Fruit fly (Drosophila melanogaster) whole organism, embryonic: ENCODE results near the gene mRpL12.

Experiments
- CG10431 ChIP-seq: fragments of 200-800 bp; sonication (Bioruptor generic); optimal IDR thresholded peaks from 3 replicates; lab custom pipeline; 2018; ENCODE audit warnings: missing biosample characterization, mild to moderate bottlenecking, missing genetic modification characterization
- CG10565 ChIP-seq: fragments of 200-800 bp; sonication (Bioruptor generic); optimal IDR thresholded peaks from 3 replicates; lab custom pipeline; 2016; ENCODE audit warnings: missing biosample characterization, mild to moderate bottlenecking, missing genetic modification characterization
- CG13775 ChIP-seq: fragments of 200-800 bp; sonication (Bioruptor generic); optimal IDR thresholded peaks from 3 replicates; lab custom pipeline; 2017; ENCODE audit warnings: missing biosample characterization, mild to moderate bottlenecking, missing genetic modification characterization
- CG15073 ChIP-seq: fragments of 200-800 bp; sonication (Bioruptor generic); optimal IDR thresholded peaks from 2 replicates; lab custom pipeline; 2016; ENCODE audit warnings: missing biosample characterization, missing genetic modification characterization
- CG15696 ChIP-seq: fragments of 200-800 bp; sonication (Bioruptor generic); optimal IDR thresholded peaks from 2 replicates; lab custom pipeline; 2019; ENCODE audit warnings: missing biosample characterization, mild to moderate bottlenecking, missing genetic modification characterization, moderate library complexity
- CG1603 ChIP-seq: fragments of 200-800 bp; sonication (Bioruptor generic); optimal IDR thresholded peaks from 2 replicates; lab custom pipeline; 2019; ENCODE audit warnings: missing biosample characterization, mild to moderate bottlenecking, missing genetic modification characterization, moderate library complexity
- CG17385 ChIP-seq: fragments of 200-800 bp; sonication (Bioruptor generic); optimal IDR thresholded peaks from 3 replicates; lab custom pipeline; 2018; ENCODE audit warnings: missing biosample characterization, mild to moderate bottlenecking, missing genetic modification characterization
- CG17568 ChIP-seq: fragments of 200-800 bp; sonication (Bioruptor generic); optimal IDR thresholded peaks from 2 replicates; lab custom pipeline; 2018; ENCODE audit warnings: missing biosample characterization, mild to moderate bottlenecking, missing genetic modification characterization, moderate library complexity
- CG18599 ChIP-seq: fragments of 200-800 bp; sonication (Bioruptor generic); optimal IDR thresholded peaks from 3 replicates; lab custom pipeline; 2017; ENCODE audit warnings: missing biosample characterization, missing genetic modification characterization, mild to moderate bottlenecking, moderate library complexity, missing genetic modification reagents
- CG2202 ChIP-seq: fragments of 200-800 bp; sonication (Bioruptor generic); optimal IDR thresholded peaks from 2 replicates; lab custom pipeline; 2018; ENCODE audit warnings: missing biosample characterization, mild to moderate bottlenecking, missing genetic modification characterization
- CG30431 ChIP-seq: fragments of 200-800 bp; sonication (Bioruptor generic); optimal IDR thresholded peaks from 2 replicates; lab custom pipeline; 2017; ENCODE audit warnings: missing biosample characterization, missing genetic modification characterization
- CG3065 ChIP-seq: fragments of 200-800 bp; sonication (Bioruptor generic); optimal IDR thresholded peaks from 2 replicates; lab custom pipeline; 2016; ENCODE audit warnings: missing biosample characterization, missing genetic modification characterization
- CG32767 ChIP-seq: fragments of 200-800 bp; sonication (Bioruptor generic); IDR thresholded peaks from 2 replicates; pipeline ENCODE4 v1.3.6; 2022; ENCODE audit warnings: missing biosample characterization, missing genetic modification characterization
- CG3726 ChIP-seq: fragments of 200-800 bp; sonication (Bioruptor generic); IDR thresholded peaks from 3 replicates; pipeline ENCODE4, ENCODE4 v1.3.6; 2022; ENCODE audit warnings: missing biosample characterization, missing genetic modification characterization
- CG3838 ChIP-seq: fragments of 200-800 bp; sonication (Bioruptor generic); optimal IDR thresholded peaks from 3 replicates; lab custom pipeline; 2016; ENCODE audit warnings: missing biosample characterization, missing genetic modification characterization
- CG43689 ChIP-seq: fragments of 200-800 bp; sonication (Bioruptor generic); IDR thresholded peaks from 2 replicates; pipeline ENCODE4 v1.3.6; 2022; ENCODE audit warnings: missing biosample characterization, missing genetic modification characterization
- CG4617 ChIP-seq: fragments of 200-800 bp; sonication (Bioruptor generic); optimal IDR thresholded peaks from 3 replicates; lab custom pipeline; 2016; ENCODE audit warnings: missing biosample characterization, missing genetic modification characterization, borderline replicate concordance
- CG6791 ChIP-seq: fragments of 200-800 bp; sonication (Bioruptor generic); IDR thresholded peaks from 3 replicates; pipeline ENCODE4 v1.3.6; 2022; ENCODE audit warnings: missing biosample characterization, missing genetic modification characterization; ENCODE audit not compliant: partially characterized antibody
- CG6854 ChIP-seq: fragments of 200-800 bp; sonication (Bioruptor generic); optimal IDR thresholded peaks from 3 replicates; lab custom pipeline; 2017; ENCODE audit warnings: missing biosample characterization, mild to moderate bottlenecking, missing genetic modification characterization
- CG8089 ChIP-seq: fragments of 200-800 bp; sonication (Bioruptor generic); optimal IDR thresholded peaks from 3 replicates; lab custom pipeline; 2016; ENCODE audit warnings: missing biosample characterization, missing genetic modification characterization
- CG8388 ChIP-seq: fragments of 200-800 bp; sonication (Bioruptor generic); optimal IDR thresholded peaks from 2 replicates; lab custom pipeline; 2019; ENCODE audit warnings: missing biosample characterization, mild to moderate bottlenecking, missing genetic modification characterization, moderate library complexity
- CG9817 ChIP-seq: fragments of 200-800 bp; sonication (Bioruptor generic); optimal IDR thresholded peaks from 2 replicates; lab custom pipeline; 2018; ENCODE audit warnings: missing biosample characterization, mild to moderate bottlenecking, missing genetic modification characterization, moderate library complexity
- Dref ChIP-seq: fragments of 200-800 bp; sonication (Bioruptor generic); IDR thresholded peaks from 2 replicates; pipeline ENCODE4 v1.3.6; 2022; ENCODE audit warnings: missing biosample characterization, missing genetic modification characterization
- Eip74EF ChIP-seq, 2 experiments: fragments of 200-800 bp in 1 of 2; fragments of >200 bp in 1 of 2; sonication (Bioruptor generic) in 1 of 2; optimal IDR thresholded peaks; 2 replicates each; lab custom pipeline; 2017 to 2019; ENCODE audit warnings: missing biosample characterization in 2 of 2, missing genetic modification characterization in 2 of 2, mild to moderate bottlenecking in 1 of 2, moderate library complexity in 1 of 2
- H15 ChIP-seq: fragments of 200-800 bp; sonication (Bioruptor generic); IDR thresholded peaks from 3 replicates; pipeline ENCODE4 v1.3.6; 2022; ENCODE audit warnings: missing biosample characterization, missing genetic modification characterization
- Lim3 ChIP-seq: fragments of 200-800 bp; sonication (Bioruptor generic); IDR thresholded peaks from 2 replicates; pipeline ENCODE4 v1.3.6; 2022; ENCODE audit warnings: missing biosample characterization, missing genetic modification characterization
- Lpt ChIP-seq: fragments of >200 bp; optimal IDR thresholded peaks from 2 replicates; lab custom pipeline; 2018; ENCODE audit warnings: missing biosample characterization, missing genetic modification characterization
- Mes4 ChIP-seq: fragments of 200-800 bp; sonication (Bioruptor generic); optimal IDR thresholded peaks from 2 replicates; lab custom pipeline; 2016; ENCODE audit warnings: missing biosample characterization, missing genetic modification characterization
- Myb ChIP-seq: fragments of 200-800 bp; sonication (Bioruptor generic); optimal IDR thresholded peaks from 2 replicates; lab custom pipeline; 2016; ENCODE audit warnings: missing biosample characterization, missing genetic modification characterization
- Vsx1 ChIP-seq: fragments of 200-800 bp; sonication (Bioruptor generic); optimal IDR thresholded peaks from 2 replicates; lab custom pipeline; 2017; ENCODE audit warnings: missing biosample characterization, mild to moderate bottlenecking, missing genetic modification characterization, missing genetic modification reagents
- ab ChIP-seq: fragments of 200-800 bp; sonication (Bioruptor generic); optimal IDR thresholded peaks from 2 replicates; lab custom pipeline; 2016; ENCODE audit warnings: missing biosample characterization, missing genetic modification characterization
- cas ChIP-seq: fragments of 200-800 bp; sonication (Bioruptor generic); IDR thresholded peaks from 2 replicates; pipeline ENCODE4 v1.3.6; 2022; ENCODE audit warnings: missing biosample characterization, missing genetic modification characterization
- cg ChIP-seq: fragments of 200-800 bp; sonication (Bioruptor generic); optimal IDR thresholded peaks from 3 replicates; lab custom pipeline; 2019; ENCODE audit warnings: missing biosample characterization, mild to moderate bottlenecking, missing genetic modification characterization, moderate library complexity
- fd64A ChIP-seq: fragments of 200-800 bp; sonication (Bioruptor generic); optimal IDR thresholded peaks from 3 replicates; lab custom pipeline; 2018; ENCODE audit warnings: missing biosample characterization, mild to moderate bottlenecking, missing genetic modification characterization
- grau ChIP-seq: fragments of 200-800 bp; optimal IDR thresholded peaks from 3 replicates; lab custom pipeline; 2019; ENCODE audit warnings: missing biosample characterization, mild to moderate bottlenecking, missing genetic modification characterization, moderate library complexity
- gt ChIP-seq: fragments of 200-800 bp; sonication (Bioruptor generic); IDR thresholded peaks from 2 replicates; pipeline ENCODE4 v1.3.6; 2022; ENCODE audit warnings: missing biosample characterization, missing genetic modification characterization
- hb ChIP-seq: fragments of 200-800 bp; sonication (Bioruptor generic); IDR thresholded peaks from 3 replicates; pipeline ENCODE4 v1.3.6; 2022; ENCODE audit warnings: missing biosample characterization, missing genetic modification characterization; ENCODE audit not compliant: partially characterized antibody
- hbn ChIP-seq: fragments of 200-800 bp; sonication (Bioruptor generic); IDR thresholded peaks from 2 replicates; pipeline ENCODE4 v1.3.6; 2022; ENCODE audit warnings: missing biosample characterization, missing genetic modification characterization; ENCODE audit not compliant: partially characterized antibody
- inv ChIP-seq: fragments of 200-800 bp; sonication (Bioruptor generic); IDR thresholded peaks from 2 replicates; pipeline ENCODE4 v1.3.6; 2022; ENCODE audit warnings: missing biosample characterization, missing genetic modification characterization; ENCODE audit not compliant: partially characterized antibody
- jumu ChIP-seq: fragments of 200-800 bp; sonication (Bioruptor generic); optimal IDR thresholded peaks from 3 replicates; lab custom pipeline; 2016; ENCODE audit warnings: missing biosample characterization, missing genetic modification characterization
- lola ChIP-seq, 3 experiments: fragments of >200 bp in 2 of 3; fragments of 200-800 bp in 1 of 3; sonication (Bioruptor generic) in 1 of 3; optimal IDR thresholded peaks; 2 replicates each; lab custom pipeline; 2017 to 2019; ENCODE audit warnings: missing biosample characterization in 3 of 3, missing genetic modification characterization in 3 of 3, mild to moderate bottlenecking in 1 of 3, moderate library complexity in 1 of 3
- odd ChIP-seq: fragments of 200-800 bp; sonication (Bioruptor generic); optimal IDR thresholded peaks from 2 replicates; lab custom pipeline; 2017; ENCODE audit warnings: missing biosample characterization, mild to moderate bottlenecking, missing genetic modification characterization
- peb ChIP-seq: fragments of 200-800 bp; sonication (Bioruptor generic); IDR thresholded peaks from 2 replicates; pipeline ENCODE4 v1.3.6; 2022; ENCODE audit warnings: missing biosample characterization, missing genetic modification characterization
- sens-2 ChIP-seq: fragments of 200-800 bp; sonication (Bioruptor generic); IDR thresholded peaks from 2 replicates; pipeline ENCODE4 v1.3.6; 2022; ENCODE audit warnings: missing biosample characterization, missing genetic modification characterization
- sna ChIP-seq: fragments of 200-800 bp; sonication (Bioruptor generic); IDR thresholded peaks from 2 replicates; pipeline ENCODE4 v1.3.6; 2022; ENCODE audit warnings: missing biosample characterization, missing genetic modification characterization; ENCODE audit not compliant: partially characterized antibody
- sob ChIP-seq: fragments of 200-800 bp; sonication (Bioruptor generic); IDR thresholded peaks from 2 replicates; pipeline ENCODE4 v1.3.6; 2022; ENCODE audit warnings: missing biosample characterization, missing genetic modification characterization
- sr ChIP-seq: fragments of 200-800 bp; sonication (Bioruptor generic); IDR thresholded peaks from 3 replicates; pipeline ENCODE4 v1.3.6; 2022; ENCODE audit warnings: missing biosample characterization, missing genetic modification characterization
- wek ChIP-seq: fragments of 200-800 bp; sonication (Bioruptor generic); optimal IDR thresholded peaks from 3 replicates; lab custom pipeline; 2018; ENCODE audit warnings: missing biosample characterization, mild to moderate bottlenecking, missing genetic modification characterization, moderate library complexity
- yki ChIP-seq: fragments of >200 bp; optimal IDR thresholded peaks from 3 replicates; lab custom pipeline; 2018
- zfh2 ChIP-seq: fragments of 200-800 bp; sonication (Bioruptor generic); optimal IDR thresholded peaks from 2 replicates; lab custom pipeline; 2016; ENCODE audit warnings: missing biosample characterization, missing genetic modification characterization

mRpL12 gene

dm6 chr3L:8996173-8996767 lies 39.7 kb downstream of the mRpL12 start (continued):
- TF ChIP-seq jumu (GFP tag; lab: Kevin White, UChicago) (peak; percentile 36), CG17568 (GFP tag; lab: Kevin White, UChicago) (no peak), cg (GFP tag; lab: Kevin White, UChicago) (peak; percentile 25), CG3726 (GFP tag; lab: Robert Waterston, UW) (0 out of 3 replicates have a peak, but pooled peaks have one; percentile 43), CG6791 (GFP tag; lab: Robert Waterston, UW) (no peak), lola (GFP tag; optimal IDR thresholded peaks at IDR 0.05; lab: Kevin White, UChicago) (peak in 1 of 3 experiments; percentile 37), gt (GFP tag; lab: Robert Waterston, UW) (no peak), CG2202 (tag; lab: Kevin White, UChicago) (peak; percentile 10), zfh2 (peak; percentile 61), CG3838 (GFP tag; lab: Kevin White, UChicago) (no peak), CG43689 (no peak), CG17385 (GFP tag; lab: Kevin White, UChicago) (no peak), sna (GFP tag; lab: Robert Waterston, UW) (no peak), CG8388 (GFP tag; lab: Kevin White, UChicago) (no peak), yki (lab: Kevin White, UChicago) (no peak), CG9817 (no peak), peb (GFP tag; lab: Robert Waterston, UW) (peak; percentile 52; the same call in 1 of the 2 replicates), wek (GFP tag; lab: Kevin White, UChicago) (no peak), CG18599 (peak; percentile 28), fd64A (GFP tag; lab: Kevin White, UChicago) (no peak), Lim3 (0 out of 2 replicates have a peak, but pooled peaks have one; percentile 13), Myb (peak; percentile 0), Mes4 (GFP tag; lab: Kevin White, UChicago) (no peak), Lpt (GFP tag; lab: Kevin White, UChicago) (no peak), CG10431 (GFP tag; lab: Kevin White, UChicago) (no peak), H15 (GFP tag; lab: Robert Waterston, UW) (peak; percentile 68; the same call in 2 of the 3 replicates), Vsx1 (no peak), hbn (GFP tag; lab: Robert Waterston, UW) (no peak), CG13775 (peak; percentile 3), CG3065 (GFP tag; lab: Kevin White, UChicago) (no peak), sens-2 (GFP tag; lab: Robert Waterston, UW) (no peak), CG15696 (tag; lab: Kevin White, UChicago) (no peak), odd (GFP tag; lab: Kevin White, UChicago) (no peak), sob (GFP tag; lab: Robert Waterston, UW) (peak; percentile 63; the same call in 1 of the 2 replicates), grau (peak; percentile 92), CG30431 (peak; percentile 38), CG32767 (GFP tag; lab: Robert Waterston, UW) (peak; percentile 68; the same call in 1 of the 2 replicates), CG4617 (GFP tag; lab: Kevin White, UChicago) (peak; percentile 13), sr (GFP tag; lab: Robert Waterston, UW) (no peak), inv (GFP tag; lab: Robert Waterston, UW) (no peak), ab (GFP tag; lab: Kevin White, UChicago) (no peak), CG15073 (no peak), CG1603 (tag; lab: Kevin White, UChicago) (peak; percentile 73), CG6854 (GFP tag; lab: Kevin White, UChicago) (no peak), CG8089 (GFP tag; lab: Kevin White, UChicago) (no peak), Dref (GFP tag; lab: Robert Waterston, UW) (no peak), Eip74EF (GFP tag; optimal IDR thresholded peaks at IDR 0.05; lab: Kevin White, UChicago) (no peak), cas (GFP tag; lab: Robert Waterston, UW) (no peak), CG10565 (GFP tag; lab: Kevin White, UChicago) (no peak), hb (no peak)
